Fruit fly (Drosophila melanogaster) whole organism, embryonic: Measurements from ENCODE around the gene CG17109.

ENCODE experiments used
- CG16863 ChIP-seq: fragments of 200-800 bp; sonication (Bioruptor generic); optimal IDR thresholded peaks from 3 replicates; lab custom pipeline; 2016; ENCODE audit warnings: missing biosample characterization, missing genetic modification characterization
- CG4820 ChIP-seq: fragments of 200-800 bp; sonication (Bioruptor generic); optimal IDR thresholded peaks from 3 replicates; lab custom pipeline; 2016; ENCODE audit warnings: missing biosample characterization, missing genetic modification characterization
- CG5180 ChIP-seq: fragments of 200-800 bp; sonication (Bioruptor generic); optimal IDR thresholded peaks from 3 replicates; lab custom pipeline; 2017; ENCODE audit warnings: missing biosample characterization, missing genetic modification characterization, mild to moderate bottlenecking, moderate library complexity, missing genetic modification reagents
- CG7271 ChIP-seq: fragments of 200-800 bp; sonication (Bioruptor generic); optimal IDR thresholded peaks from 2 replicates; lab custom pipeline; 2018; ENCODE audit warnings: missing biosample characterization, mild to moderate bottlenecking, missing genetic modification characterization, moderate library complexity
- CG8924 ChIP-seq: fragments of 200-800 bp; optimal IDR thresholded peaks from 3 replicates; lab custom pipeline; 2019; ENCODE audit warnings: missing biosample characterization, mild to moderate bottlenecking, missing genetic modification characterization, moderate library complexity
- H2.0 ChIP-seq: fragments of 200-800 bp; sonication (Bioruptor generic); IDR thresholded peaks from 2 replicates; pipeline ENCODE4 v1.3.6; 2022; ENCODE audit warnings: missing biosample characterization, missing genetic modification characterization
- Med ChIP-seq: fragments of 200-800 bp; sonication (Bioruptor generic); peaks from one replicate; lab custom pipeline; 2016; ENCODE audit warnings: missing biosample characterization, missing genetic modification characterization, mild to moderate bottlenecking, inconsistent platforms, moderate library complexity
- Sin3A ChIP-seq: fragments of >200 bp; optimal IDR thresholded peaks from 2 replicates; lab custom pipeline; 2018
- Sry-β ChIP-seq: fragments of 200-800 bp; sonication (Bioruptor generic); optimal IDR thresholded peaks from 2 replicates; lab custom pipeline; 2018; ENCODE audit warnings: missing biosample characterization, mild to moderate bottlenecking, missing genetic modification characterization, moderate library complexity
- amos ChIP-seq: fragments of 200-800 bp; sonication (Bioruptor generic); IDR thresholded peaks from 2 replicates; pipeline ENCODE4 v1.3.6; 2022; ENCODE audit warnings: missing biosample characterization, missing genetic modification characterization; ENCODE audit not compliant: partially characterized antibody
- fd96Cb ChIP-seq: fragments of 200-800 bp; sonication (Bioruptor generic); optimal IDR thresholded peaks from 2 replicates; lab custom pipeline; 2018; ENCODE audit warnings: missing biosample characterization, mild to moderate bottlenecking, missing genetic modification characterization, moderate library complexity
- ken ChIP-seq: fragments of 200-800 bp; sonication (Bioruptor generic); IDR thresholded peaks from 3 replicates; pipeline ENCODE4 v1.3.6; 2022; ENCODE audit warnings: missing biosample characterization, missing genetic modification characterization
- repo ChIP-seq: fragments of 200-800 bp; sonication (Bioruptor generic); optimal IDR thresholded peaks from 2 replicates; lab custom pipeline; 2016; ENCODE audit warnings: missing biosample characterization, missing genetic modification characterization
- sd ChIP-seq: fragments of 200-800 bp; sonication (Bioruptor generic); optimal IDR thresholded peaks from 3 replicates; lab custom pipeline; 2018; ENCODE audit warnings: missing biosample characterization, mild to moderate bottlenecking, missing genetic modification characterization, moderate library complexity

- TF ChIP-seq ken (no peak; the same call in 2 of the 3 replicates), sd (tag; lab: Kevin White, UChicago) (peak; percentile 41), CG16863 (GFP tag; lab: Kevin White, UChicago) (peak; percentile 41), Sry-β (GFP tag; lab: Kevin White, UChicago) (no peak), CG8924 (peak; percentile 55), fd96Cb (no peak), H2.0 (GFP tag; lab: Robert Waterston, UW) (peak; percentile 35; the same call in 1 of the 2 replicates), amos (no peak), CG5180 (no peak), Sin3A (lab: Kevin White, UChicago) (no peak), Med (GFP tag; lab: Kevin White, UChicago) (peak; percentile 94), CG7271 (tag; lab: Kevin White, UChicago) (no peak), repo (GFP tag; lab: Kevin White, UChicago) (no peak), CG4820 (GFP tag; lab: Kevin White, UChicago) (peak; percentile 20)
Observed at dm6 chr3R:23112680-23113362, 17.3 kb downstream of the CG17109 start, which contains the start of gene Cow.
